Worm (Caenorhabditis elegans): ENCODE measurements around the gene his-72.

- TF ChIP-seq akir-1 (GFP tag; optimal IDR thresholded peaks at IDR 0.05) (no peak), sea-2 (GFP tag; IDR thresholded peaks at IDR 0.05) (no peak), attf-3 (GFP tag; conservative IDR thresholded peaks at IDR 0.05) (no peak), attf-6 (GFP tag; IDR thresholded peaks at IDR 0.05) (no peak), snpc-4 (GFP tag; optimal IDR thresholded peaks at IDR 0.05) (no peak), snpc-4 (tag; optimal IDR thresholded peaks at IDR 0.05) (no peak), T26A5.8 (tag; optimal IDR thresholded peaks at IDR 0.05) (no peak), nfya-1 (tag; optimal IDR thresholded peaks at IDR 0.05; ENCODE audit: borderline replicate concordance, insufficient read depth) (no peak), unc-130 (GFP tag; optimal IDR thresholded peaks at IDR 0.05) (no peak), mcd-1 (GFP tag; IDR thresholded peaks at IDR 0.05) (no peak), dpff-1 (tag; optimal IDR thresholded peaks at IDR 0.05) (no peak), F55B11.4 (tag; optimal IDR thresholded peaks at IDR 0.05; ENCODE audit: borderline replicate concordance, insufficient read depth) (no peak), Y79H2A.3 (GFP tag; conservative IDR thresholded peaks at IDR 0.05) (no peak)
Measured at ce11 chrIII:12411059-12411458, 42.2 kb upstream of the his-72 start.
